Worm (Caenorhabditis elegans) whole organism, L4/young adult: ENCODE results near the gene argk-1.

Source experiments
- W03F9.2 ChIP-seq: fragments of 150-350 bp; optimal IDR thresholded peaks from 2 replicates; lab custom pipeline; 2014; ENCODE audit warnings: missing biosample characterization, missing genetic modification characterization
- dao-5 ChIP-seq: sonication (generic microtip); optimal IDR thresholded peaks from 2 replicates; lab custom pipeline; 2016; ENCODE audit warnings: missing genotype, missing genetic modification characterization, moderate library complexity, missing compliant biosample characterization
- him-1 ChIP-seq: sonication (generic microtip); optimal IDR thresholded peaks from 2 replicates; lab custom pipeline; 2016; ENCODE audit warnings: missing genotype, missing genetic modification reagents, missing genetic modification characterization, missing compliant biosample characterization

ce11 chrV:16062788-16063187 is 40.9 kb upstream of the argk-1 start, which contains the start of gene F14H3.14:
- no peak for TF ChIP-seq him-1 (tag; lab: Kevin White, UChicago)
- no peak for TF ChIP-seq W03F9.2 (tag; lab: Kevin White, UChicago)
- TF ChIP-seq dao-5 (tag; lab: Kevin White, UChicago) = no peak
